ENCODE assay signal across 2 worm cellular contexts in genomic region chrX:11031047-11031695, ce11.
TF ChIP-seq lines count a peak whose summit lies in the region.

No protein-coding gene starts in this region.

TF ChIP-seq in whole organism, L1 larva, 84 proteins besides CTCF, POLR2A, EP300 and RAD21 (continued from another document):
- no peak for TF ChIP-seq pqm-1 (tag; optimal IDR thresholded peaks at IDR 0.05; lab: Kevin White, UChicago)
- TF ChIP-seq ztf-4 (tag; optimal IDR thresholded peaks at IDR 0.05; lab: Kevin White, UChicago), result peak; percentile 86
- TF ChIP-seq ama-1 (optimal IDR thresholded peaks at IDR 0.05; lab: Kevin White, UChicago), result peak; percentile 19
- peak; percentile 99 for TF ChIP-seq lin-14 (GFP tag; optimal IDR thresholded peaks at IDR 0.05; lab: Kevin White, UChicago)
- TF ChIP-seq lir-3 (tag; optimal IDR thresholded peaks at IDR 0.05; lab: Kevin White, UChicago; ENCODE audit: poor library complexity), result peak; percentile 86
- TF ChIP-seq tbx-2 (tag; optimal IDR thresholded peaks at IDR 0.05; lab: Kevin White, UChicago), result peak; percentile 97
- TF ChIP-seq zag-1 (tag; optimal IDR thresholded peaks at IDR 0.05; lab: Kevin White, UChicago), result peak; percentile 72
- TF ChIP-seq snu-23 (GFP tag; optimal IDR thresholded peaks at IDR 0.05; lab: Kevin White, UChicago), result peak; percentile 97
- TF ChIP-seq nhr-77 (tag; optimal IDR thresholded peaks at IDR 0.05; lab: Kevin White, UChicago), result peak; percentile 91
- TF ChIP-seq pag-3 (tag; optimal IDR thresholded peaks at IDR 0.05; lab: Kevin White, UChicago; ENCODE audit: borderline replicate concordance, insufficient read depth), result peak; percentile 65
- peak; percentile 89 for TF ChIP-seq fkh-8 (tag; optimal IDR thresholded peaks at IDR 0.05; lab: Kevin White, UChicago)
- TF ChIP-seq elt-2 (tag; optimal IDR thresholded peaks at IDR 0.05; lab: Kevin White, UChicago), result peak; percentile 65
- peak; percentile 80 for TF ChIP-seq sox-4 (tag; optimal IDR thresholded peaks at IDR 0.05; lab: Kevin White, UChicago)
- TF ChIP-seq nhr-19 (GFP tag; conservative IDR thresholded peaks at IDR 0.05; lab: Robert Waterston, UW), result peak; percentile 83
- peak; percentile 64 to 73 for TF ChIP-seq efl-1 (optimal IDR thresholded peaks at IDR 0.05; lab: Kevin White, UChicago)
- TF ChIP-seq efl-1 (GFP tag; optimal IDR thresholded peaks at IDR 0.05 in 1 of 2; lab: Kevin White, UChicago), result peak; percentile 27 to 95
- TF ChIP-seq hpl-2 (GFP tag; optimal IDR thresholded peaks at IDR 0.05; lab: Kevin White, UChicago), result peak; percentile 39
- TF ChIP-seq aly-2 (tag; optimal IDR thresholded peaks at IDR 0.05; lab: Kevin White, UChicago), result peak; percentile 4
- TF ChIP-seq lsy-2 (tag; optimal IDR thresholded peaks at IDR 0.05; lab: Kevin White, UChicago), result peak; percentile 75 to 89
- peak; percentile 56 for TF ChIP-seq sup-37 (GFP tag; optimal IDR thresholded peaks at IDR 0.05; lab: Kevin White, UChicago)
- no peak for TF ChIP-seq hlh-4 (tag; optimal IDR thresholded peaks at IDR 0.05; lab: Kevin White, UChicago)
- peak; percentile 62 for TF ChIP-seq snpc-4 (tag; optimal IDR thresholded peaks at IDR 0.05; lab: Kevin White, UChicago)
- peak; percentile 1 for TF ChIP-seq Y116A8C.19 (tag; optimal IDR thresholded peaks at IDR 0.05; lab: Kevin White, UChicago; ENCODE audit: borderline replicate concordance)
- TF ChIP-seq unc-62 (GFP tag; optimal IDR thresholded peaks at IDR 0.05; lab: Kevin White, UChicago), result no peak

TF ChIP-seq in whole organism, young adult, 124 proteins besides CTCF, POLR2A, EP300 and RAD21 (continued from another document):
- TF ChIP-seq hlh-26 (GFP tag; conservative IDR thresholded peaks at IDR 0.05; lab: Robert Waterston, UW) (no peak), B0019.2 (GFP tag; conservative IDR thresholded peaks at IDR 0.05; lab: Robert Waterston, UW) (no peak), madf-6 (GFP tag; IDR thresholded peaks at IDR 0.05; lab: Robert Waterston, UW) (no peak), gei-17 (GFP tag; optimal IDR thresholded peaks at IDR 0.05; lab: Kevin White, UChicago) (peak; percentile 74), let-607 (tag; optimal IDR thresholded peaks at IDR 0.05; lab: Kevin White, UChicago) (peak; percentile 52 to 80), mel-28 (tag; optimal IDR thresholded peaks at IDR 0.05; lab: Kevin White, UChicago; ENCODE audit: borderline replicate concordance) (no peak), snpc-1.1 (tag; optimal IDR thresholded peaks at IDR 0.05; lab: Kevin White, UChicago; ENCODE audit: insufficient read depth) (no peak), ceh-79 (tag; optimal IDR thresholded peaks at IDR 0.05; lab: Kevin White, UChicago) (no peak), nhr-27 (tag; optimal IDR thresholded peaks at IDR 0.05; lab: Kevin White, UChicago) (peak; percentile 22), F37B4.10 (GFP tag; IDR thresholded peaks at IDR 0.05; lab: Robert Waterston, UW) (0 out of 2 replicates have a peak, but pooled peaks have one; percentile 22), T26A5.8 (tag; optimal IDR thresholded peaks at IDR 0.05; lab: Kevin White, UChicago) (no peak), let-526 (GFP tag; IDR thresholded peaks at IDR 0.05; lab: Robert Waterston, UW) (no peak; the same call in 1 of the 2 replicates), mcd-1 (GFP tag; IDR thresholded peaks at IDR 0.05; lab: Robert Waterston, UW) (peak; percentile 72), D2030.7 (GFP tag; IDR thresholded peaks at IDR 0.05; lab: Robert Waterston, UW) (peak; percentile 26; the same call in 1 of the 2 replicates), Y95B8A.8 (GFP tag; IDR thresholded peaks at IDR 0.05; lab: Robert Waterston, UW) (no peak), lin-54 (GFP tag; optimal IDR thresholded peaks at IDR 0.05; lab: Kevin White, UChicago) (peak; percentile 2), ztf-18 (tag; optimal IDR thresholded peaks at IDR 0.05; lab: Kevin White, UChicago) (peak; percentile 55), F22D6.2 (tag; optimal IDR thresholded peaks at IDR 0.05; lab: Kevin White, UChicago) (peak; percentile 2)
